Worm (Caenorhabditis elegans) whole organism, L4/young adult: ENCODE results near the gene tor-1.

ENCODE experiments used
- W03F9.2 ChIP-seq: fragments of 150-350 bp; optimal IDR thresholded peaks from 2 replicates; lab custom pipeline; 2014; ENCODE audit warnings: missing biosample characterization, missing genetic modification characterization
- him-1 ChIP-seq: sonication (generic microtip); optimal IDR thresholded peaks from 2 replicates; lab custom pipeline; 2016; ENCODE audit warnings: missing genotype, missing genetic modification reagents, missing genetic modification characterization, missing compliant biosample characterization

- TF ChIP-seq him-1 (no peak), W03F9.2 (tag; lab: Kevin White, UChicago) (no peak)
Measured at ce11 chrIV:13984041-13984440, 1.6 kb downstream of the tor-1 start, which contains the start of gene tor-2.
